Fruit fly (Drosophila melanogaster) whole organism, embryonic: Measurements from ENCODE around the gene Pp2C1.

ENCODE experiments used
- CG7745 ChIP-seq: fragments of 200-800 bp; sonication (Bioruptor generic); optimal IDR thresholded peaks from 2 replicates; lab custom pipeline; 2018; ENCODE audit warnings: missing biosample characterization, mild to moderate bottlenecking, missing genetic modification characterization, moderate library complexity
- kni ChIP-seq: fragments of 200-800 bp; sonication (Bioruptor generic); optimal IDR thresholded peaks from 3 replicates; lab custom pipeline; 2017; ENCODE audit warnings: mild to moderate bottlenecking, missing biosample characterization, missing genetic modification reagents, missing genetic modification characterization
- pb ChIP-seq: fragments of 200-800 bp; sonication (Bioruptor generic); optimal IDR thresholded peaks from 3 replicates; lab custom pipeline; 2016; ENCODE audit warnings: missing biosample characterization, missing genetic modification characterization
- sens ChIP-seq: fragments of 200-800 bp; sonication (Bioruptor generic); peaks from one replicate; lab custom pipeline; 2016; ENCODE audit warnings: missing biosample characterization, missing genetic modification characterization

DNA sequence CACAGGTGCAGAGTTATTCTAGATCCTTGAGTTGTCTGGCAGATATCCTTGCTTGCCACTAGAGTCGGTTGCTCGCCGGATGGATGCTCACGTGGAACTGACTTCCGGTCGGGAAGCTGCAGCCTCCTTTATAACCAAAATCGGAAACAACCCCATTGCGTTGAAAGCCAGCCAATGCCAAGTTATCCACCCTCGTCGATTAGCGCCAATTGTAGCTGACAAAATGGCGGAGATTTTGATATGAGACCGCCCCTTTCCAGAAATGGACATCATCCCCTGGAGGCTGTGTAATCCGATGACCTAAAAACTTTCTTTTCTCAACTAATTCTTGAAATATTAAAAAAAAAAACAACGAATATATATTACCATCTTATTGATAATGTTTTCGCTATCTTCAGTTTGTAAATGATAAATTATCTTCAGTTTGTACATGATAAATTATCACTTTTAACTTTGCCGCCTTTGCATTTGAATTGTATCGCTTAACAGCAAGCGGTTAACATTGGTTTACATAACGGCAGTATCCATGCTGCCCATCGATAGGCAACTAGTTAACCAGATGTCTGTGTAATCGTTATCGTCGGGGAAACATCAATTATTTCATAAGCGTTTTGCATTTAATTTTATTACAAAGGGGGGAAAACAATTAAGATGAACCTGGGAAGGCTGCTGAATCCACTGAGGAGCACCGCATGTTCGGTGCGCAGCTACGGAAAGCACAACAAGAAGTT lies 39.2 kb downstream of the Pp2C1 start, which contains the start of the genes HLH4C and mRpL30:
- no peak for TF ChIP-seq pb (GFP tag; lab: Kevin White, UChicago)
- TF ChIP-seq kni (GFP tag; lab: Kevin White, UChicago): no peak
- TF ChIP-seq CG7745 (tag; lab: Kevin White, UChicago): no peak
- TF ChIP-seq sens (GFP tag; lab: Kevin White, UChicago): no peak
